Worm (Caenorhabditis elegans) whole organism, midembryonic: ENCODE results near the gene ncs-3.

Experiments used
- T22C8.4 ChIP-seq: fragments of 200-800 bp; sonication (Bioruptor generic); IDR thresholded peaks from 2 replicates; pipeline ENCODE4 v1.3.6; 2022; ENCODE audit warnings: missing genetic modification characterization, missing compliant biosample characterization
- cog-1 ChIP-seq: sonication (generic microtip); optimal IDR thresholded peaks from 2 replicates; lab custom pipeline; 2016; ENCODE audit warnings: missing genetic modification characterization, missing compliant biosample characterization
- flt-1 ChIP-seq: fragments of 200-800 bp; sonication (Bioruptor generic); IDR thresholded peaks from 2 replicates; pipeline ENCODE4 v1.3.6; 2022; ENCODE audit warnings: missing genetic modification characterization, missing compliant biosample characterization
- klf-2 ChIP-seq: fragments of 200-800 bp; sonication (Bioruptor generic); conservative IDR thresholded peaks from 2 replicates; pipeline ENCODE4 v1.3.6; 2022; ENCODE audit warnings: missing genetic modification reagents, missing genetic modification characterization, missing compliant biosample characterization
- med-1 ChIP-seq: sonication (generic microtip); optimal IDR thresholded peaks from 2 replicates; lab custom pipeline; 2017; ENCODE audit warnings: missing genetic modification characterization, mild to moderate bottlenecking, missing compliant biosample characterization, antibody characterized with exemption, missing genetic modification reagents; ENCODE audit not compliant: insufficient read depth
- ref-1 ChIP-seq: fragments of 200-800 bp; sonication (Bioruptor generic); conservative IDR thresholded peaks from 2 replicates; pipeline ENCODE4 v1.3.6; 2022; ENCODE audit warnings: missing genetic modification reagents, missing genetic modification characterization, missing compliant biosample characterization
- tab-1 ChIP-seq: fragments of 200-800 bp; sonication (Bioruptor generic); IDR thresholded peaks from 2 replicates; pipeline ENCODE4 v1.3.6; 2022; ENCODE audit warnings: missing genetic modification characterization, missing compliant biosample characterization
- ztf-23 ChIP-seq: fragments of 200-800 bp; sonication (Bioruptor generic); IDR thresholded peaks from 2 replicates; pipeline ENCODE4 v1.3.6; 2022; ENCODE audit warnings: missing genetic modification reagents, missing genetic modification characterization, missing compliant biosample characterization
- ztf-29 ChIP-seq: fragments of 200-800 bp; sonication (Bioruptor generic); IDR thresholded peaks from 2 replicates; pipeline ENCODE4 v1.3.6; 2022; ENCODE audit warnings: missing genetic modification reagents, missing genetic modification characterization, missing compliant biosample characterization

ncs-3 gene

DNA sequence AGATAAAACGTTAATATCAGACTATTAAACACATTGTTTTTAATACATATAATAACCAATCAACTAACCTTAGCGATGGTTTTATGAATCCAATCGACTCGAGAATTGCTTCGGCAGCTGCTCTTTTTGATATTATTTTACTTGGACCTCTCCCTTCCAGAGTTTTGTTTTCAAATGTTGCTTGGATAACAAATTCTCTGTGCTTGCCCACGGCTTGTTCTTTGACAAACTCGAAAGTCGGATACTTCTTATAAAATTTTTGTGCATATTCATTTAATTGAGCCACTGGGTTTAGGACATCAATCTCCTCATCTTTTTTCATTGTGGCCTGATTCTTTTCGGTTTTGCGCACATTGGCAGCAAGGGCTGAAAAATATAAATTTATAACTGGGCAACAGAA is 28.9 kb upstream of the ncs-3 start, which contains the start of gene F55A4.3:
Gene F55A4.3 (minus strand): TSS at position 101 of the 400 bp plus-strand sequence.
- TF ChIP-seq cog-1 (tag; lab: Kevin White, UChicago) (no peak), flt-1 (GFP tag; lab: Robert Waterston, UW) (no peak), klf-2 (GFP tag; lab: Robert Waterston, UW) (no peak), med-1 (no peak), ztf-23 (no peak), T22C8.4 (GFP tag; lab: Robert Waterston, UW) (no peak), tab-1 (no peak), ztf-29 (no peak), ref-1 (no peak)

DNA sequence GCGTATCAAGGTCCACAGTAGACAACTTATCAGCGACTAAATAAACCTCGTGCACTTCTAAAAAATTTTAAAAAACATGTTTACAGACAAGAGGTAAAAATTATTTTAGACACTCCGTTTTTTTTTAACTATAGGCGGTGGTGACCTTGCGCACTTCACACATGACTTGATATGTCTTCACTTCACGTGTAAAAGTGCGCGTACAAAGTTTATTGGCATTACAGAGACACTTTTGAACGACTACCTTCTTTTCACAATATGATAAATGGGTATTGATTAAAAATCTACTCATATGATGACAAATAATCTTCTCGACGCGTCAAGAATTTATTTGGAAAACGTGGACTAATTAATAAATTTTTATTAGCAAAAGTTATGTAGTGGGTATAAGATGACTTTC is 27.2 kb upstream of the ncs-3 start:
- no peak for TF ChIP-seq ztf-23
- no peak for TF ChIP-seq ref-1

DNA sequence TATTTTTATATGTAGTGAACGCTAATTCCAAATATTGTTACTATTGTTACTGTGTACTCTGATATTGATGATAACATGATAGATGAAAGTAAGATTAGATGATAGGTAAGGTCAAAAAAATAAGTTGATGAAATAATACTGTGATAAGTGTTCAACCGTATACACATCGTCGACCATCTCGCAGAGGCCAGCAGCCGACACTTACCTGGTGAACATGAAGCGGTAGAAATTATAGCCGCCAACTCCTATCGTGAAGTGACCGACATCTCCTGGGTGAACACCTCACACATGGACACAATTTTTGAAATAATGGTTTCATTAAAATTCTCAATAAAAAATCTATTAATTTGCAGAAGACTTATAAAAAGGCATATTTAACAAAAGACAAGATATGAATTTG is 26.5 kb upstream of the ncs-3 start:
- TF ChIP-seq tab-1 (no peak), med-1 (no peak), ref-1 (no peak), cog-1 (tag; lab: Kevin White, UChicago) (no peak), flt-1 (GFP tag; lab: Robert Waterston, UW) (no peak), ztf-23 (no peak), ztf-29 (no peak), T22C8.4 (GFP tag; lab: Robert Waterston, UW) (no peak), klf-2 (GFP tag; lab: Robert Waterston, UW) (no peak)

DNA sequence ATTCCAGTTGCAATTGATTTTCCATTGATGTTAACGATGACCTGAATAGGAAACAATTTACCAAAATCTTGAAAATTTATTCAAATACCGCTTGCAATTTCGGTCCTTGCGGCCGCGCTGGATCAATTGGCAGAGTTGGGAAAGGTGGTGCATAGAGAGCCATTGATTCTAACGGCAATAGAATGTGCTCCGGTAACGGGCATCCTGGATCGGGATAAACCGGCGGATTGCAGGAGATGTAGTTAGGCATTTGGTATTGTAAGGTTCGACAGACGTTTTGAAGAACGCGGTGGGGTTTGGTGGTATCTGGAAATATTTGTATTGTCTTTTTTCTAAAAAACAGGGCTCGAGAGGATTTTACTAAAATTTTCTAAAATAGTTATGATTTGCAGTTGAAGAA is 23.0 kb upstream of the ncs-3 start:
- TF ChIP-seq flt-1 (GFP tag; lab: Robert Waterston, UW) (no peak), tab-1 (no peak), klf-2 (GFP tag; lab: Robert Waterston, UW) (no peak), T22C8.4 (GFP tag; lab: Robert Waterston, UW) (no peak), med-1 (no peak), ref-1 (no peak), cog-1 (tag; lab: Kevin White, UChicago) (no peak), ztf-23 (no peak), ztf-29 (no peak)

DNA sequence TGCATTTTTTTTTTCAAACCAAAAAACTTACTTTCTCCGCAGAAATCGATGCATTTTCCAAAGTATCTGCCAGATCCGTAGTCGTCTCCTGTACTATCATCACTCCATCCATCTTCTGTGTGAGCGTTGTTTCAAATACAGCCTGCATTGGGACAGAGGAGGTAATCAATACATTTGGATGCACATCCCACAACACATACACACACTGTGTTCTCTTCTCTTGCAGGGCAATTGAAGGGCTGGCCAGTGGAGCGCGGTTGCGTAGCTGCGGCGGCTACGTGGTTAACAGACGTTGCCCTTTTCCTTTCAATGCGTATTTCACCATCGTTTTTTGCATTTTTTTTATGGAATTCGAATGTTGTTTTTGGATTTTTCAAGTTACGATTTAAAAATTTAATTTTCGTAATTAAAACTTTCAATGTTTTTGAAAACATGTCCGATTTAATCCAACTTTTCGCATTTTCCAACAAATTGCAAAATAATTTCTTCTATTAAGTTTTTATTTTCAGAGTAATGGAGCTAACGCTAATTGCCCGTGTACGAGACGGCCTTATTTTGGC is 18.8 kb upstream of the ncs-3 start, which contains the start of the genes stau-1 and sec-22:
Gene stau-1 (minus strand): TSS at position 248 of the 560 bp plus-strand sequence.
Gene sec-22 (plus strand): TSS at position 510 of the 560 bp plus-strand sequence.
- 0 out of 2 replicates have a peak, but pooled peaks have one; percentile 33 for TF ChIP-seq tab-1
- TF ChIP-seq med-1: no peak
- TF ChIP-seq ref-1: no peak
- TF ChIP-seq T22C8.4 (GFP tag; lab: Robert Waterston, UW): peak; percentile 39; the same call in 1 of the 2 replicates
- TF ChIP-seq ztf-23: no peak
- no peak for TF ChIP-seq klf-2 (GFP tag; lab: Robert Waterston, UW)
- TF ChIP-seq flt-1 (GFP tag; lab: Robert Waterston, UW): 0 out of 2 replicates have a peak, but pooled peaks have one; percentile 37
- no peak for TF ChIP-seq cog-1 (tag; lab: Kevin White, UChicago)
- no peak for TF ChIP-seq ztf-29

DNA sequence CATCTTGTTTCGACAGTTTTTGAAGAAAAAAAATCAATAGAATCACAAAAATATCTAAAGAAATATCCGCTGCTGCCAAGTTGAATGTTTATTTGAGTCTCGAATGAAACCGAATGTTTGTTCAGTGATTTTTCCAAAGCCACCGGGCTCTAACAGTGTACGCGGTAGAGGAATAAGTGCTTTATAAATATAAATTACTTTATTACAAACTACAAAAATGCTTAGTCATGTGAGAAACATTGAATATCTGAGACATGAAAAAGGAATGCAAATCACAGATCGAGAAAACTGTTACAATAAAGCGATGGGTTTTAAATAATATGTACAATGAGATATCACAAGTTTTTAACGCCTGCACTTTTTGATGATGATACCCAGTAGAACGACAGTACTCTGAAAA is 15.5 kb upstream of the ncs-3 start, which contains the start of gene F55A4.7:
Gene F55A4.7 (minus strand): TSS at position 101 of the 400 bp plus-strand sequence.
- TF ChIP-seq klf-2 (GFP tag; lab: Robert Waterston, UW) (no peak), ztf-29 (no peak), ref-1 (no peak), ztf-23 (no peak), cog-1 (tag; lab: Kevin White, UChicago) (no peak), tab-1 (no peak), T22C8.4 (GFP tag; lab: Robert Waterston, UW) (no peak), flt-1 (GFP tag; lab: Robert Waterston, UW) (no peak), med-1 (no peak)

DNA sequence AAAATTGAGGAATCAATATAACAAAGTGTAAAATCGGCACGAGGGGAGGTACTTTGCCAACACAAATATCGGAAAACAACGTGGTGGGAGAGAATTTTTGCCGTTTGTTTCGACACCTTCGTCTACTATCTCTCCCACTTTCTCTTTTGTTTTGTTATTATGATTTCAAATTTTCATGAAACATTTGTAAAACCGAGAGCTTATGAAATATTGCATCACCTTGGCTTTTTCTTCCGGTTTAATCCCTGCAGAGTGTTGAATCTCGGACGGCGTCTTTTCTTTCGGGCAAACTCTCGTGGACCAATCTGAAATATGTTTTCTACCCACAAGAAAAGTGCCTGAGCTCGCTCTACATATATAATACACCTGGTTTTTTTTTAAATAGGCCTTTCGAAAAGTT is 9.6 kb upstream of the ncs-3 start:
- TF ChIP-seq flt-1 (GFP tag; lab: Robert Waterston, UW) (no peak), T22C8.4 (GFP tag; lab: Robert Waterston, UW) (no peak), ztf-29 (no peak), tab-1 (no peak), med-1 (no peak), cog-1 (tag; lab: Kevin White, UChicago) (no peak), ref-1 (no peak), klf-2 (GFP tag; lab: Robert Waterston, UW) (no peak)

DNA sequence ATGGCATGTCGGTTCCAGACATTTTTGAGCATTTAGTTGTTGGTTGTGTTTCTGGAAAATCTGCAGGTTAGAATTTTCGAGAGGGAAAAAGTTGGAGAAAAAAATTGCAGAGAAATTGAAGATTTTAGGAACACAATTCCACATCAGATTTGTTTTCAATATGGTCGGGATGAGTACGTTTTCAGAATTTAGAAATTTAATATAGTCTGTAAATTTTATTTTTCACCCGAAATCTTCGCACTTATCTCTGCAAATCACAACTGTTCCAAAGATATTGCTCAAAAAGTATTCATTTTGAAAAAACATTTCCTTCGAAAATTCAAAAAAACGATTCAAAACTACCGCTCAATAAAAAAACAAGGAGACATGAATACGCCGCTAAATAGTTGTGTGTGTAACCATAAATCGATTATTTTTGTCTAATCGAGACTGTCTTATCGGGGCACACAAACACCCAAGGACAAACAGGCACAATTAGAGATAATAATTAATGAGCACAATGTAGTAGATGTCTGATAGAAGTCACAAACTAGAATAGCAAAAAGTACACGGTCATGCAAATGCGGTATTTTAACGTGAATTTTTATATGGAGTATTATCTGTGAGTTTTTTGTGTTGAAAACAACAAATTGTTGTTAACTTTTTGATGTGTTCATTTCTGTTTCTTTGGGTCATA is 7.6 kb upstream of the ncs-3 start, which contains the start of gene vpat-1:
Gene vpat-1 (minus strand): TSS at position 51 of the 676 bp plus-strand sequence.
- TF ChIP-seq T22C8.4 (GFP tag; lab: Robert Waterston, UW): no peak
- TF ChIP-seq klf-2 (GFP tag; lab: Robert Waterston, UW): no peak
- no peak for TF ChIP-seq med-1
- no peak for TF ChIP-seq flt-1 (GFP tag; lab: Robert Waterston, UW)
- no peak for TF ChIP-seq cog-1 (tag; lab: Kevin White, UChicago)
- no peak for TF ChIP-seq tab-1
- TF ChIP-seq ztf-23: no peak
- no peak for TF ChIP-seq ztf-29
- TF ChIP-seq ref-1: no peak

DNA sequence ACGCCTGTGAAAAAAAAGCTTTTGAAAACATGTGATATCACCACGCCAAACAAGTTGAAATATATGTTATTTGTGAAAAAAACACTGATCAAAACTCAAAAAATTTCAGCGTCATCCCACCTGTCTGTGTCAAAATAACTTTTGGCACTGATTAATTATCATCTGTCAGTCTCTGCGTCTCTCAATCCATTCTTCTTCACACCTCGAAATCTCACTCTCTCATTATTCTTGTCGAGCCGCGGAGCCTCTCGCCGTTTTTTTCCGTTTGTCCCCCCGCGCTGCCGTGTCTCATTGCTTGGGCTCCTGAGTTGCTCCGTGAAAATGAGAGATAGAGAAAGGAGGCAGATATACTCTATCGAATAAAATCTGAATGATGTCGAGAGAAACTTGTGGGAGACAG is 2.8 kb upstream of the ncs-3 start:
- TF ChIP-seq med-1 (no peak), ztf-23 (no peak), flt-1 (GFP tag; lab: Robert Waterston, UW) (no peak), klf-2 (GFP tag; lab: Robert Waterston, UW) (no peak), T22C8.4 (GFP tag; lab: Robert Waterston, UW) (no peak), ztf-29 (no peak), ref-1 (no peak), cog-1 (tag; lab: Kevin White, UChicago) (no peak), tab-1 (no peak)

DNA sequence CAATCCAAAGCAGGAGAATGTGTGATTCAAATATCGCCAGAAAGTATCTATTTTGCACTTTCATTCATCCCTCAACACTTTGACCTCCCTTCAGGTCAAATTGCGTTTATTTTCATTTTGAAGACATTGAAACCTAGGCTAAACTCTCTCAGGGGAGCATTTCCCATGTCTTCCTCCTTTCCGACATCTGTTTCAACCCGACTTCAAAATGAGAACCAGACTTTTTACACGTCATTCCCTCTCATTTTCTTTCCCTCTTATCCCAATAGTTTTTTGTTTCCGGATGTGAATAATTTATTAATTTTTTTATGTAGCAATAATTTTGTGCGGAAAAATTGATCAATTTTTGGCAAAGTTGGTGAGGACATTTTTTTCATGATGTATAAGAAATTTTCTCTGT is 921 bp upstream of the ncs-3 start:
- TF ChIP-seq klf-2 (GFP tag; lab: Robert Waterston, UW) (no peak), tab-1 (no peak), ztf-29 (no peak), med-1 (no peak), ztf-23 (no peak), cog-1 (tag; lab: Kevin White, UChicago) (no peak), T22C8.4 (GFP tag; lab: Robert Waterston, UW) (no peak), flt-1 (GFP tag; lab: Robert Waterston, UW) (no peak), ref-1 (no peak)
